Worm (Caenorhabditis elegans) whole organism, L3 larva: ENCODE results near the gene gcy-8.

Source experiments
- fos-1 ChIP-seq: fragments of 150-350 bp; optimal IDR thresholded peaks from 2 replicates; lab custom pipeline; 2014; ENCODE audit warnings: missing biosample characterization, missing genetic modification characterization
- snpc-4 ChIP-seq: fragments of 150-350 bp; optimal IDR thresholded peaks from 2 replicates; lab custom pipeline; 2014; ENCODE audit warnings: missing biosample characterization, missing genetic modification characterization
- tbx-2 ChIP-seq: sonication (generic microtip); optimal IDR thresholded peaks from 2 replicates; lab custom pipeline; 2016; ENCODE audit warnings: mild to moderate bottlenecking, missing genetic modification characterization, missing compliant biosample characterization

- TF ChIP-seq fos-1 (no peak), tbx-2 (tag; lab: Kevin White, UChicago) (no peak), snpc-4 (tag; lab: Kevin White, UChicago) (no peak)
These were observed 30.5 kb upstream of the gcy-8 start, which contains the start of gene ilys-4 for ce11 chrIV:7897443-7897842.
